Fruit fly (Drosophila melanogaster) whole organism, embryonic: ENCODE results near the gene CG12123.

ENCODE experiments used
- Antp ChIP-seq: fragments of 200-800 bp; sonication (Bioruptor generic); optimal IDR thresholded peaks from 3 replicates; lab custom pipeline; 2016; ENCODE audit warnings: missing biosample characterization, missing genetic modification characterization
- CG10267 ChIP-seq: fragments of 200-800 bp; sonication (Bioruptor generic); optimal IDR thresholded peaks from 2 replicates; lab custom pipeline; 2018; ENCODE audit warnings: missing biosample characterization, mild to moderate bottlenecking, missing genetic modification characterization, moderate library complexity
- CG10654 ChIP-seq: fragments of 200-800 bp; sonication (Bioruptor generic); optimal IDR thresholded peaks from 2 replicates; lab custom pipeline; 2016; ENCODE audit warnings: missing biosample characterization, missing genetic modification characterization
- CG1529 ChIP-seq: fragments of 200-800 bp; sonication (Bioruptor generic); optimal IDR thresholded peaks from 3 replicates; lab custom pipeline; 2018; ENCODE audit warnings: missing biosample characterization, missing genetic modification characterization
- CG15514 ChIP-seq: fragments of 200-800 bp; sonication (Bioruptor generic); optimal IDR thresholded peaks from 3 replicates; lab custom pipeline; 2017; ENCODE audit warnings: missing biosample characterization, missing genetic modification characterization, mild to moderate bottlenecking, moderate library complexity, missing genetic modification reagents
- CG18476 ChIP-seq: fragments of 200-800 bp; sonication (Bioruptor generic); optimal IDR thresholded peaks from 2 replicates; lab custom pipeline; 2016; ENCODE audit warnings: missing biosample characterization, mild to moderate bottlenecking, missing genetic modification characterization
- CG2678 ChIP-seq: fragments of 200-800 bp; sonication (Bioruptor generic); optimal IDR thresholded peaks from 3 replicates; lab custom pipeline; 2019; ENCODE audit warnings: missing biosample characterization, mild to moderate bottlenecking, missing genetic modification characterization, moderate library complexity
- CG30431 ChIP-seq: fragments of 200-800 bp; sonication (Bioruptor generic); optimal IDR thresholded peaks from 2 replicates; lab custom pipeline; 2017; ENCODE audit warnings: missing biosample characterization, missing genetic modification characterization
- CG3065 ChIP-seq: fragments of 200-800 bp; sonication (Bioruptor generic); optimal IDR thresholded peaks from 2 replicates; lab custom pipeline; 2016; ENCODE audit warnings: missing biosample characterization, missing genetic modification characterization
- CG3838 ChIP-seq: fragments of 200-800 bp; sonication (Bioruptor generic); optimal IDR thresholded peaks from 3 replicates; lab custom pipeline; 2016; ENCODE audit warnings: missing biosample characterization, missing genetic modification characterization
- CG3847 ChIP-seq: fragments of 200-800 bp; sonication (Bioruptor generic); IDR thresholded peaks from 2 replicates; pipeline ENCODE4 v1.3.6; 2022; ENCODE audit warnings: missing biosample characterization, missing genetic modification characterization
- CG4854 ChIP-seq: fragments of 200-800 bp; sonication (Bioruptor generic); optimal IDR thresholded peaks from 2 replicates; lab custom pipeline; 2016; ENCODE audit warnings: missing biosample characterization, missing genetic modification characterization, inconsistent platforms
- CG6272 ChIP-seq: fragments of 200-800 bp; sonication (Bioruptor generic); IDR thresholded peaks from 2 replicates; pipeline ENCODE4 v1.3.6; 2022; ENCODE audit warnings: missing biosample characterization, missing genetic modification characterization
- CG6683 ChIP-seq: fragments of 200-800 bp; sonication (Bioruptor generic); optimal IDR thresholded peaks from 2 replicates; lab custom pipeline; 2017; ENCODE audit warnings: missing biosample characterization, mild to moderate bottlenecking, missing genetic modification characterization, missing genetic modification reagents
- CG7271 ChIP-seq: fragments of 200-800 bp; sonication (Bioruptor generic); optimal IDR thresholded peaks from 2 replicates; lab custom pipeline; 2018; ENCODE audit warnings: missing biosample characterization, mild to moderate bottlenecking, missing genetic modification characterization, moderate library complexity
- CG7372 ChIP-seq: fragments of 200-800 bp; sonication (Bioruptor generic); IDR thresholded peaks from 2 replicates; pipeline ENCODE4 v1.3.6; 2022; ENCODE audit warnings: missing biosample characterization, missing genetic modification characterization
- CG7839 ChIP-seq: fragments of 200-800 bp; sonication (Bioruptor generic); optimal IDR thresholded peaks from 3 replicates; lab custom pipeline; 2018; ENCODE audit warnings: missing biosample characterization, mild to moderate bottlenecking, missing genetic modification characterization, moderate library complexity
- CG9215 ChIP-seq: fragments of 200-800 bp; sonication (Bioruptor generic); IDR thresholded peaks from 2 replicates; pipeline ENCODE4 v1.3.6; 2022; ENCODE audit warnings: missing biosample characterization, missing genetic modification characterization
- CHES-1-like ChIP-seq: fragments of 200-800 bp; sonication (Bioruptor generic); optimal IDR thresholded peaks from 2 replicates; lab custom pipeline; 2016; ENCODE audit warnings: missing biosample characterization, missing genetic modification characterization
- D19B ChIP-seq: fragments of 200-800 bp; sonication (Bioruptor generic); optimal IDR thresholded peaks from 2 replicates; lab custom pipeline; 2017; ENCODE audit warnings: missing biosample characterization, mild to moderate bottlenecking, missing genetic modification characterization
- Dad ChIP-seq: fragments of 200-800 bp; sonication (Bioruptor generic); optimal IDR thresholded peaks from 3 replicates; lab custom pipeline; 2016; ENCODE audit warnings: missing biosample characterization, missing genetic modification characterization
- Deaf1 ChIP-seq: fragments of 200-800 bp; optimal IDR thresholded peaks from 3 replicates; lab custom pipeline; 2019; ENCODE audit warnings: missing biosample characterization, mild to moderate bottlenecking, missing genetic modification characterization, moderate library complexity
- Dref ChIP-seq: fragments of 200-800 bp; sonication (Bioruptor generic); IDR thresholded peaks from 2 replicates; pipeline ENCODE4 v1.3.6; 2022; ENCODE audit warnings: missing biosample characterization, missing genetic modification characterization
- Drgx ChIP-seq: fragments of 200-800 bp; sonication (Bioruptor generic); IDR thresholded peaks from 2 replicates; pipeline ENCODE4 v1.3.6; 2022; ENCODE audit warnings: missing biosample characterization, missing genetic modification characterization
- E2f1 ChIP-seq: fragments of 200-800 bp; sonication (Bioruptor generic); IDR thresholded peaks from 2 replicates; pipeline ENCODE4 v1.3.6; 2022; ENCODE audit warnings: missing biosample characterization, missing genetic modification characterization
- GATAe ChIP-seq: fragments of 200-800 bp; sonication (Bioruptor generic); conservative IDR thresholded peaks from 2 replicates; pipeline ENCODE4 v1.3.6; 2022; ENCODE audit warnings: missing biosample characterization, missing genetic modification characterization
- Lim3 ChIP-seq: fragments of 200-800 bp; sonication (Bioruptor generic); IDR thresholded peaks from 2 replicates; pipeline ENCODE4 v1.3.6; 2022; ENCODE audit warnings: missing biosample characterization, missing genetic modification characterization
- MTF-1 ChIP-seq: fragments of 200-800 bp; sonication (Bioruptor generic); optimal IDR thresholded peaks from 2 replicates; lab custom pipeline; 2018; ENCODE audit warnings: missing biosample characterization, mild to moderate bottlenecking, missing genetic modification characterization, borderline replicate concordance
- Mad ChIP-seq: fragments of 200-800 bp; sonication (Bioruptor generic); optimal IDR thresholded peaks from 2 replicates; lab custom pipeline; 2016; ENCODE audit warnings: missing biosample characterization, missing genetic modification characterization
- Max ChIP-seq: fragments of 200-800 bp; sonication (Bioruptor generic); optimal IDR thresholded peaks from 2 replicates; lab custom pipeline; 2016; ENCODE audit warnings: missing biosample characterization, mild to moderate bottlenecking, missing genetic modification characterization
- Mes4 ChIP-seq: fragments of 200-800 bp; sonication (Bioruptor generic); optimal IDR thresholded peaks from 2 replicates; lab custom pipeline; 2016; ENCODE audit warnings: missing biosample characterization, missing genetic modification characterization
- Nf-YA ChIP-seq: fragments of 200-800 bp; sonication (Bioruptor generic); IDR thresholded peaks from 2 replicates; pipeline ENCODE4 v1.3.6; 2022; ENCODE audit warnings: missing biosample characterization, missing genetic modification characterization
- Opbp ChIP-seq: fragments of 200-800 bp; sonication (Bioruptor generic); IDR thresholded peaks from 3 replicates; pipeline ENCODE4 v1.3.6; 2022; ENCODE audit warnings: missing biosample characterization, missing genetic modification characterization; ENCODE audit not compliant: partially characterized antibody
- Spps ChIP-seq: fragments of 200-800 bp; sonication (Bioruptor generic); optimal IDR thresholded peaks from 2 replicates; lab custom pipeline; 2018; ENCODE audit warnings: missing biosample characterization, mild to moderate bottlenecking, missing genetic modification characterization
- Usf ChIP-seq: fragments of 200-800 bp; sonication (Bioruptor generic); optimal IDR thresholded peaks from 2 replicates; lab custom pipeline; 2017; ENCODE audit warnings: missing genotype, missing biosample characterization, missing genetic modification characterization
- Xrp1 ChIP-seq: fragments of 200-800 bp; sonication (Bioruptor generic); IDR thresholded peaks from 2 replicates; pipeline ENCODE4 v1.3.6; 2022; ENCODE audit warnings: missing biosample characterization, missing genetic modification characterization
- ab ChIP-seq: fragments of 200-800 bp; sonication (Bioruptor generic); optimal IDR thresholded peaks from 2 replicates; lab custom pipeline; 2016; ENCODE audit warnings: missing biosample characterization, missing genetic modification characterization
- chif ChIP-seq, 2 experiments: fragments of 200-800 bp; sonication (Bioruptor generic); optimal IDR thresholded peaks; 3 replicates each; lab custom pipeline; 2016; ENCODE audit warnings: missing biosample characterization in 2 of 2, missing genetic modification characterization in 2 of 2
- gce ChIP-seq: fragments of 200-800 bp; sonication (Bioruptor generic); IDR thresholded peaks from 3 replicates; pipeline ENCODE4 v1.3.6; 2022; ENCODE audit warnings: missing biosample characterization, missing genetic modification characterization
- her ChIP-seq: fragments of 200-800 bp; sonication (Bioruptor generic); optimal IDR thresholded peaks from 2 replicates; lab custom pipeline; 2016; ENCODE audit warnings: missing biosample characterization, missing genetic modification characterization
- klu ChIP-seq: fragments of 200-800 bp; sonication (Bioruptor generic); IDR thresholded peaks from 2 replicates; pipeline ENCODE4 v1.3.6; 2022; ENCODE audit warnings: missing biosample characterization, missing genetic modification characterization
- kni ChIP-seq: fragments of 200-800 bp; sonication (Bioruptor generic); optimal IDR thresholded peaks from 3 replicates; lab custom pipeline; 2017; ENCODE audit warnings: mild to moderate bottlenecking, missing biosample characterization, missing genetic modification reagents, missing genetic modification characterization
- mirr ChIP-seq: fragments of 200-800 bp; sonication (Bioruptor generic); optimal IDR thresholded peaks from 3 replicates; lab custom pipeline; 2018; ENCODE audit warnings: missing biosample characterization, mild to moderate bottlenecking, missing genetic modification characterization
- otp ChIP-seq: fragments of 200-800 bp; sonication (Bioruptor generic); IDR thresholded peaks from 3 replicates; pipeline ENCODE4, ENCODE4 v1.3.6; 2022; ENCODE audit warnings: missing biosample characterization, missing genetic modification characterization
- peb ChIP-seq: fragments of 200-800 bp; sonication (Bioruptor generic); IDR thresholded peaks from 2 replicates; pipeline ENCODE4 v1.3.6; 2022; ENCODE audit warnings: missing biosample characterization, missing genetic modification characterization
- pfk ChIP-seq: fragments of 200-800 bp; sonication (Bioruptor generic); optimal IDR thresholded peaks from 2 replicates; lab custom pipeline; 2018; ENCODE audit warnings: missing biosample characterization, mild to moderate bottlenecking, missing genetic modification characterization, moderate library complexity
- prd ChIP-seq, 3 experiments: fragments of >200 bp in 2 of 3; fragments of 200-800 bp in 1 of 3; sonication (Bioruptor generic) in 1 of 3; optimal IDR thresholded peaks in 2 of 3; IDR thresholded peaks in 1 of 3; 2 replicates in 2 of 3; 3 replicates in 1 of 3; pipeline versions ENCODE4 v1.3.6 to Lab custom; 2017 to 2022; ENCODE audit warnings: missing biosample characterization in 1 of 3, missing genetic modification characterization in 1 of 3
- vvl ChIP-seq: fragments of 200-800 bp; sonication (Bioruptor generic); IDR thresholded peaks from 2 replicates; pipeline ENCODE4 v1.3.6; 2022; ENCODE audit warnings: missing biosample characterization, missing genetic modification characterization
- wek ChIP-seq: fragments of 200-800 bp; sonication (Bioruptor generic); optimal IDR thresholded peaks from 3 replicates; lab custom pipeline; 2018; ENCODE audit warnings: missing biosample characterization, mild to moderate bottlenecking, missing genetic modification characterization, moderate library complexity

Gene CG12123

DNA sequence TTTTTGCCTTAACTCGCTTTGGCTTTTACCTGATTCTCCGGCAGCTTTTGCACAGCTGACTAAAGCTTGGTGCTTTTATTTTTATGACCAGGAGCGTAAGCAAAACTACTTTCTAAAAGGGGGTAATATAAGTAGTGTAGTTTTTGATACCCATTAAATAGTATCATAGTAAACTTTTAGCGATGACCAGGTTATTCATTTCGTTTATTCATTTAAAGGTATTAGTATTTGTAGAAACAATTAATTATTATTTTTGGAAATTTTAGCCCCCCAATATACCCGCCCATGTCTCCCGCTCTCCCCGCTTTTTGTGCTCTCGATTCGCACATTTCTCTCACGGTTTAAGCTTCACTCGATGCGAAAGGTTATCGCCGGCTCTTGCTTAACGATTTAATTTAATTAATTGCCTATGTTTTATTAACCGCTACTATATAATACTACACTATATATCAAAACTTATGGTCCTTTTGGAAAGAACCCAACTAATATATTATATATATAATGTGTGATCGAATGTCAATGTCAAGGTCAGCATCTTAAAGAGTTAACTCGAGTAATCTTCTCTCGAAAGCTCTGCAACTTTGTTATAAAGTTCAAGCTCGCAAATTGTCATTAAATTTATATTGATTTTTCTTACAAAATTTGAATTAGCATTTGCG, 22.4 kb upstream of the CG12123 start, which contains the start of gene Sptr (continued):
- TF ChIP-seq prd (optimal IDR thresholded peaks at IDR 0.05; lab: Kevin White, UChicago) (no peak), prd (GFP tag; IDR thresholded peaks at IDR 0.05; lab: Robert Waterston, UW) (peak; percentile 85), Mes4 (peak; percentile 14), CG18476 (GFP tag; lab: Kevin White, UChicago) (peak; percentile 81), peb (peak; percentile 57; the same call in 1 of the 2 replicates), Max (peak; percentile 67), vvl (GFP tag; lab: Robert Waterston, UW) (peak; percentile 95), wek (GFP tag; lab: Kevin White, UChicago) (peak; percentile 48), Spps (tag; lab: Kevin White, UChicago) (peak; percentile 3), ab (GFP tag; lab: Kevin White, UChicago) (no peak), E2f1 (peak; percentile 87), D19B (GFP tag; lab: Kevin White, UChicago) (peak; percentile 86), MTF-1 (GFP tag; lab: Kevin White, UChicago) (peak; percentile 51), CG4854 (GFP tag; lab: Kevin White, UChicago) (peak; percentile 72), CG3065 (GFP tag; lab: Kevin White, UChicago) (peak; percentile 13), chif (GFP tag; optimal IDR thresholded peaks at IDR 0.05; lab: Kevin White, UChicago) (peak; percentile 57 to 58), Dref (no peak), CHES-1-like (GFP tag; lab: Kevin White, UChicago) (peak; percentile 63), CG3847 (GFP tag; lab: Robert Waterston, UW) (peak; percentile 92), CG2678 (peak; percentile 94), otp (peak; percentile 83), Drgx (GFP tag; lab: Robert Waterston, UW) (peak; percentile 95), CG3838 (GFP tag; lab: Kevin White, UChicago) (peak; percentile 20), CG30431 (GFP tag; lab: Kevin White, UChicago) (peak; percentile 33), GATAe (peak; percentile 37; the same call in 1 of the 2 replicates), CG7271 (tag; lab: Kevin White, UChicago) (no peak), CG1529 (GFP tag; lab: Kevin White, UChicago) (peak; percentile 57), CG10267 (tag; lab: Kevin White, UChicago) (peak; percentile 71), Usf (GFP tag; lab: Kevin White, UChicago) (peak; percentile 69), CG7839 (tag; lab: Kevin White, UChicago) (peak; percentile 92), CG6272 (GFP tag; lab: Robert Waterston, UW) (peak; percentile 89), Nf-YA (peak; percentile 77), CG9215 (GFP tag; lab: Robert Waterston, UW) (peak; percentile 86), CG10654 (GFP tag; lab: Kevin White, UChicago) (peak; percentile 78), Mad (GFP tag; lab: Kevin White, UChicago) (peak; percentile 60), CG6683 (GFP tag; lab: Kevin White, UChicago) (peak; percentile 79), pfk (no peak), CG15514 (peak; percentile 85), Dad (peak; percentile 66), gce (peak; percentile 78; the same call in 2 of the 3 replicates), Antp (GFP tag; lab: Kevin White, UChicago) (peak; percentile 64), Xrp1 (GFP tag; lab: Robert Waterston, UW) (peak; percentile 89), CG7372 (peak; percentile 84), Opbp (no peak), her (GFP tag; lab: Kevin White, UChicago) (peak; percentile 64), kni (no peak), Deaf1 (tag; lab: Kevin White, UChicago) (peak; percentile 67), mirr (GFP tag; lab: Kevin White, UChicago) (peak; percentile 63), klu (GFP tag; lab: Robert Waterston, UW) (peak; percentile 81), Lim3 (GFP tag; lab: Robert Waterston, UW) (peak; percentile 42; the same call in 1 of the 2 replicates)
